Fruit fly (Drosophila melanogaster): ENCODE data around the gene Prp3.

DNA sequence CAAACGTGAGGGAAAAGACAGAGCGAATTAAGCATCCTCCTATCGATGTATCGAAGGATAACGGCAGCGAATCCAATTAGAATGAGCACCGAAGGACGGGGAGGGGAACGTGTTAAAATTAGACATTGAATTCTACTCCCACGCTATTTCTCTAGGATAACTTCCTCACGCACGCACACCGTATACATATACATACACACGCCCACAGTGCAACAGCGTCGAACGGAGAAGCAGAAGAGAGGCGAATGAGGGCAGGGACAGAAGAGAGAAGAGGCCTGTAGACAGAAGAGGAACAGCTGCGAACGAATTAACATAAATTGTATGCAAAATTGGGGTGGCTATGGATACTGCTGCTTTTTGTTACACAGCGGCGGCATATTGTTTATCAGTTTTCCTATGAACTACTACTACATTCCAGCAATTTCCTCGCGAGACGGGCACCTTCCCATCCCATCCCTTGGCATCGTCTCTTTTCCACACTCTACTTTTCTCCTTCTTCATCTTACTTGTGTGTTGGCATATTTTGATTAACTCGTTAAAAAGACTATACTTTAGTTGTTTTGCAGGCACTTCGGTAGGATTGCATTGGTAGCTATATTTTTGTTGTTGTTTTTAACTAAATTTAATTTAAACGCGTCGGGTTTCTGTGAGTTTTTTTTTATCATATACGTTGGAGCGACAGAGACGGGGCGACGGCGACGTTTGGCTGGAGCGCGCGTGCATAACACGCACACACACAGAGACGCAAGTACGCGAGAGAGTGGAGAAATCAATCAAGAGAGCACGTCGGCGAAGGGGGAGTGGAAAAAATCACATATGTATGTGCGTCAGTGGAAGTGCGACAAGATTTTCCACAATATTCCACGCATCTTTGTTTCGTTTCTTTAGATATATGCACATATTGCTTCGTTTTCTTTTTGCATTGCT, 1.6 kb upstream of the Prp3 start:
- TF ChIP-seq CG14655 (GFP tag; optimal IDR thresholded peaks at IDR 0.05) (no peak), EcR (GFP tag; optimal IDR thresholded peaks at IDR 0.05) (peak; percentile 18), CG12605 (GFP tag; IDR thresholded peaks at IDR 0.05) (peak; percentile 7; the same call in 1 of the 2 replicates), CG15710 (tag; optimal IDR thresholded peaks at IDR 0.05) (no peak)
